Worm (Caenorhabditis elegans) whole organism, L1 larva: ENCODE measurements around the gene Y71H2AM.25.

ENCODE experiments used
- C04F5.9 ChIP-seq: sonication (generic microtip); optimal IDR thresholded peaks from 2 replicates; lab custom pipeline; 2016; ENCODE audit warnings: missing genetic modification characterization, missing compliant biosample characterization
- C34B4.2 ChIP-seq: sonication (generic microtip); optimal IDR thresholded peaks from 2 replicates; lab custom pipeline; 2017; ENCODE audit warnings: mild to moderate bottlenecking, missing genetic modification characterization, missing compliant biosample characterization
- Y116A8C.19 ChIP-seq: sonication (generic microtip); optimal IDR thresholded peaks from 2 replicates; lab custom pipeline; 2016; ENCODE audit warnings: missing compliant biosample characterization, missing genetic modification characterization, borderline replicate concordance
- aha-1 ChIP-seq: fragments of 150-350 bp; optimal IDR thresholded peaks from 2 replicates; lab custom pipeline; 2014; ENCODE audit warnings: missing biosample characterization, missing genetic modification characterization
- ama-1 ChIP-seq: fragments of 150-350 bp; optimal IDR thresholded peaks from 2 replicates; lab custom pipeline; 2014
- blmp-1 ChIP-seq: fragments of 150-350 bp; optimal IDR thresholded peaks from 2 replicates; lab custom pipeline; 2014; ENCODE audit warnings: missing biosample characterization, missing genetic modification characterization
- ceh-8 ChIP-seq: fragments of 200-800 bp; sonication (Bioruptor generic); optimal IDR thresholded peaks from 2 replicates; lab custom pipeline; 2018; ENCODE audit warnings: mild to moderate bottlenecking, missing genetic modification characterization, moderate library complexity, missing compliant biosample characterization
- ceh-82 ChIP-seq, 3 experiments: fragments of 150-350 bp in 1 of 3; sonication (generic microtip) in 2 of 3; optimal IDR thresholded peaks; 2 replicates each; lab custom pipeline; 2014 to 2017; ENCODE audit warnings: missing biosample characterization in 3 of 3, missing genetic modification characterization in 3 of 3
- ceh-88 ChIP-seq: fragments of 200-800 bp; sonication (Bioruptor generic); IDR thresholded peaks from 2 replicates; pipeline ENCODE4 v1.3.6; 2022; ENCODE audit warnings: missing genetic modification characterization, missing compliant biosample characterization
- ces-1 ChIP-seq: fragments of 150-350 bp; optimal IDR thresholded peaks from 2 replicates; lab custom pipeline; 2014; ENCODE audit warnings: missing biosample characterization, missing genetic modification reagents, missing genetic modification characterization
- dsc-1 ChIP-seq: sonication (generic microtip); optimal IDR thresholded peaks from 2 replicates; lab custom pipeline; 2016; ENCODE audit warnings: mild to moderate bottlenecking, missing genetic modification characterization, missing compliant biosample characterization
- efl-1 ChIP-seq, 4 experiments: fragments of 150-350 bp; optimal IDR thresholded peaks in 3 of 4; peaks in 1 of 4; 1 replicate in 1 of 4; 2 replicates in 3 of 4; lab custom pipeline; 2014; ENCODE audit warnings: missing biosample characterization in 2 of 4, missing genetic modification characterization in 2 of 4, missing genetic modification reagents in 2 of 4
- egl-27 ChIP-seq, 2 experiments: fragments of 150-350 bp in 1 of 2; sonication (generic microtip); optimal IDR thresholded peaks; 3 replicates each; lab custom pipeline; 2017 to 2018; ENCODE audit warnings: missing biosample characterization in 2 of 2, missing genetic modification characterization in 2 of 2, missing genetic modification reagents in 2 of 2
- elt-2 ChIP-seq: sonication (generic microtip); optimal IDR thresholded peaks from 2 replicates; lab custom pipeline; 2016; ENCODE audit warnings: missing genetic modification characterization, mild to moderate bottlenecking, inconsistent platforms, missing compliant biosample characterization, missing genetic modification reagents
- ets-5 ChIP-seq: fragments of 200-800 bp; sonication (Bioruptor generic); IDR thresholded peaks from 2 replicates; pipeline ENCODE4 v1.3.6; 2022; ENCODE audit warnings: missing genetic modification characterization, missing compliant biosample characterization
- fkh-10 ChIP-seq: sonication (generic microtip); optimal IDR thresholded peaks from 2 replicates; lab custom pipeline; 2017; ENCODE audit warnings: missing biosample characterization, missing genetic modification reagents, missing genetic modification characterization
- fkh-8 ChIP-seq: sonication (generic microtip); optimal IDR thresholded peaks from 2 replicates; lab custom pipeline; 2016; ENCODE audit warnings: mild to moderate bottlenecking, missing genetic modification characterization, missing compliant biosample characterization
- fos-1 ChIP-seq: fragments of 150-350 bp; optimal IDR thresholded peaks from 2 replicates; lab custom pipeline; 2014; ENCODE audit warnings: missing biosample characterization, missing genetic modification characterization
- grh-1 ChIP-seq: fragments of 200-800 bp; sonication (Bioruptor generic); IDR thresholded peaks from 2 replicates; pipeline ENCODE4 v1.3.6; 2022; ENCODE audit warnings: missing genetic modification reagents, missing genetic modification characterization, missing compliant biosample characterization
- hlh-17 ChIP-seq: fragments of 200-800 bp; sonication (Bioruptor generic); optimal IDR thresholded peaks from 2 replicates; lab custom pipeline; 2018; ENCODE audit warnings: missing genetic modification characterization, mild to moderate bottlenecking, missing compliant biosample characterization, moderate library complexity, borderline replicate concordance
- irx-1 ChIP-seq: sonication (generic microtip); optimal IDR thresholded peaks from 2 replicates; lab custom pipeline; 2016; ENCODE audit warnings: missing genetic modification characterization, missing compliant biosample characterization
- lin-13 ChIP-seq: fragments of 150-350 bp; optimal IDR thresholded peaks from 2 replicates; lab custom pipeline; 2014; ENCODE audit warnings: missing biosample characterization, missing genetic modification reagents, missing genetic modification characterization
- lin-35 ChIP-seq, 2 experiments: fragments of 150-350 bp; optimal IDR thresholded peaks; 2 replicates each; lab custom pipeline; 2014; ENCODE audit warnings: missing biosample characterization in 2 of 2, missing genetic modification characterization in 2 of 2, missing genetic modification reagents in 2 of 2
- lin-39 ChIP-seq: fragments of 150-350 bp; optimal IDR thresholded peaks from 2 replicates; lab custom pipeline; 2014; ENCODE audit warnings: missing biosample characterization, missing genetic modification reagents, missing genetic modification characterization
- lsy-2 ChIP-seq, 2 experiments: fragments of 150-350 bp; optimal IDR thresholded peaks; 2 replicates each; lab custom pipeline; 2014; ENCODE audit warnings: missing biosample characterization in 2 of 2, missing genetic modification characterization in 2 of 2
- mab-9 ChIP-seq: fragments of 200-800 bp; sonication (Bioruptor generic); IDR thresholded peaks from 2 replicates; pipeline ENCODE4 v1.3.6; 2022; ENCODE audit warnings: missing genetic modification reagents, missing genetic modification characterization, missing compliant biosample characterization
- mdl-1 ChIP-seq, 2 experiments: fragments of 150-350 bp; optimal IDR thresholded peaks; 2 replicates each; lab custom pipeline; 2014 to 2017; ENCODE audit warnings: missing biosample characterization in 2 of 2, missing genetic modification characterization in 2 of 2, inconsistent platforms in 1 of 2
- mef-2 ChIP-seq: fragments of 150-350 bp; optimal IDR thresholded peaks from 2 replicates; lab custom pipeline; 2014; ENCODE audit warnings: missing biosample characterization, missing genetic modification characterization
- nhr-19 ChIP-seq: fragments of 200-800 bp; sonication (Bioruptor generic); conservative IDR thresholded peaks from 2 replicates; pipeline ENCODE4 v1.3.6; 2022; ENCODE audit warnings: missing genetic modification characterization, missing compliant biosample characterization
- nhr-237 ChIP-seq: fragments of 150-350 bp; optimal IDR thresholded peaks from 2 replicates; lab custom pipeline; 2014; ENCODE audit warnings: missing biosample characterization, missing genetic modification characterization
- nhr-28 ChIP-seq: fragments of 150-350 bp; optimal IDR thresholded peaks from 2 replicates; lab custom pipeline; 2014; ENCODE audit warnings: missing biosample characterization, missing genetic modification characterization
- nhr-47 ChIP-seq: sonication (generic microtip); optimal IDR thresholded peaks from 2 replicates; lab custom pipeline; 2016; ENCODE audit warnings: mild to moderate bottlenecking, missing genetic modification characterization, moderate library complexity, missing compliant biosample characterization
- nhr-71 ChIP-seq: sonication (generic microtip); optimal IDR thresholded peaks from 2 replicates; lab custom pipeline; 2016; ENCODE audit warnings: mild to moderate bottlenecking, missing genetic modification characterization, moderate library complexity, missing compliant biosample characterization
- nhr-76 ChIP-seq: sonication (generic microtip); optimal IDR thresholded peaks from 2 replicates; lab custom pipeline; 2017; ENCODE audit warnings: missing biosample characterization, missing genetic modification characterization
- nhr-77 ChIP-seq: fragments of 150-350 bp; optimal IDR thresholded peaks from 2 replicates; lab custom pipeline; 2014; ENCODE audit warnings: missing biosample characterization, missing genetic modification characterization
- nhr-85 ChIP-seq: sonication (generic microtip); peaks from one replicate; lab custom pipeline; 2016; ENCODE audit warnings: missing genetic modification characterization, inconsistent platforms, missing compliant biosample characterization
- pag-3 ChIP-seq: sonication (generic microtip); optimal IDR thresholded peaks from 2 replicates; lab custom pipeline; 2017; ENCODE audit warnings: missing genetic modification characterization, mild to moderate bottlenecking, missing compliant biosample characterization, antibody characterized with exemption, borderline replicate concordance; ENCODE audit not compliant: insufficient read depth
- pax-3 ChIP-seq: fragments of 200-800 bp; sonication (Bioruptor generic); optimal IDR thresholded peaks from 2 replicates; lab custom pipeline; 2018; ENCODE audit warnings: mild to moderate bottlenecking, missing genetic modification characterization, moderate library complexity, missing compliant biosample characterization
- snpc-4 ChIP-seq: fragments of 150-350 bp; optimal IDR thresholded peaks from 2 replicates; lab custom pipeline; 2014; ENCODE audit warnings: missing biosample characterization, missing genetic modification characterization
- sup-37 ChIP-seq: fragments of 200-800 bp; sonication (Bioruptor generic); optimal IDR thresholded peaks from 2 replicates; lab custom pipeline; 2018; ENCODE audit warnings: mild to moderate bottlenecking, missing genetic modification characterization, missing compliant biosample characterization
- swsn-7 ChIP-seq: sonication (generic microtip); optimal IDR thresholded peaks from 2 replicates; lab custom pipeline; 2016; ENCODE audit warnings: missing genetic modification characterization, missing compliant biosample characterization
- tbx-2 ChIP-seq: sonication (generic microtip); optimal IDR thresholded peaks from 2 replicates; lab custom pipeline; 2016; ENCODE audit warnings: missing genetic modification characterization, missing compliant biosample characterization
- unc-62 ChIP-seq: fragments of 150-350 bp; optimal IDR thresholded peaks from 2 replicates; lab custom pipeline; 2014; ENCODE audit warnings: missing biosample characterization, missing genetic modification reagents, missing genetic modification characterization
- unc-86 ChIP-seq: sonication (generic microtip); optimal IDR thresholded peaks from 2 replicates; lab custom pipeline; 2016; ENCODE audit warnings: missing genetic modification characterization, missing compliant biosample characterization
- vab-15 ChIP-seq: sonication (generic microtip); optimal IDR thresholded peaks from 2 replicates; lab custom pipeline; 2017; ENCODE audit warnings: missing genotype, mild to moderate bottlenecking, missing genetic modification characterization, missing compliant biosample characterization
- zip-4 ChIP-seq: fragments of 200-800 bp; sonication (Bioruptor generic); optimal IDR thresholded peaks from 2 replicates; lab custom pipeline; 2018; ENCODE audit warnings: mild to moderate bottlenecking, missing genetic modification characterization, moderate library complexity, missing compliant biosample characterization
- ztf-11 ChIP-seq, 2 experiments: sonication (generic microtip); optimal IDR thresholded peaks; 2 replicates each; lab custom pipeline; 2016 to 2017; ENCODE audit warnings: missing genetic modification characterization in 2 of 2, missing biosample characterization in 1 of 2, missing compliant biosample characterization in 1 of 2
- ztf-4 ChIP-seq: fragments of 150-350 bp; optimal IDR thresholded peaks from 2 replicates; lab custom pipeline; 2014; ENCODE audit warnings: missing biosample characterization, missing genetic modification characterization

The Y71H2AM.25 gene

ce11 chrIII:2795442-2796023, 6.7 kb upstream of the Y71H2AM.25 start:
- TF ChIP-seq nhr-76 (tag; lab: Kevin White, UChicago) (no peak), efl-1 (optimal IDR thresholded peaks at IDR 0.05; lab: Kevin White, UChicago) (no peak), efl-1 (GFP tag; optimal IDR thresholded peaks at IDR 0.05 in 1 of 2; lab: Kevin White, UChicago) (no peak), snpc-4 (tag; lab: Kevin White, UChicago) (peak; percentile 6), unc-62 (GFP tag; lab: Kevin White, UChicago) (no peak), pax-3 (tag; lab: Kevin White, UChicago) (no peak), nhr-19 (GFP tag; lab: Robert Waterston, UW) (peak; percentile 20; the same call in 1 of the 2 replicates)

ce11 chrIII:2800743-2801142, 1.5 kb upstream of the Y71H2AM.25 start:
- no peak for TF ChIP-seq sup-37 (GFP tag; lab: Kevin White, UChicago)
- TF ChIP-seq fkh-10 (GFP tag; lab: Kevin White, UChicago) = no peak
- TF ChIP-seq nhr-77 (tag; lab: Kevin White, UChicago) = no peak
- no peak for TF ChIP-seq ceh-88 (GFP tag; lab: Robert Waterston, UW)
- TF ChIP-seq fos-1 = no peak

- TF ChIP-seq fkh-10 (GFP tag; lab: Kevin White, UChicago) = no peak
- no peak for TF ChIP-seq ceh-8
- no peak for TF ChIP-seq egl-27 (tag; optimal IDR thresholded peaks at IDR 0.05; lab: Kevin White, UChicago)
- no peak for TF ChIP-seq zip-4 (GFP tag; lab: Kevin White, UChicago)
- peak; percentile 78 for TF ChIP-seq nhr-85 (tag; lab: Kevin White, UChicago)
- TF ChIP-seq swsn-7 (tag; lab: Kevin White, UChicago) = peak; percentile 55
- peak in 1 of 2 experiments; percentile 74 for TF ChIP-seq mdl-1 (tag; optimal IDR thresholded peaks at IDR 0.05; lab: Kevin White, UChicago)
- peak; percentile 41 for TF ChIP-seq lin-39
- TF ChIP-seq nhr-28 = no peak
- TF ChIP-seq grh-1 = peak; percentile 36; the same call in 1 of the 2 replicates
- no peak for TF ChIP-seq ama-1
- no peak for TF ChIP-seq ztf-11 (tag; optimal IDR thresholded peaks at IDR 0.05; lab: Kevin White, UChicago)
- no peak for TF ChIP-seq mab-9
- no peak for TF ChIP-seq nhr-237 (tag; lab: Kevin White, UChicago)
- no peak for TF ChIP-seq hlh-17 (GFP tag; lab: Kevin White, UChicago)
- peak; percentile 79 to 80 for TF ChIP-seq lin-35 (GFP tag; optimal IDR thresholded peaks at IDR 0.05; lab: Kevin White, UChicago)
- TF ChIP-seq lin-13 = peak; percentile 72
- peak; percentile 68 for TF ChIP-seq nhr-71 (tag; lab: Kevin White, UChicago)
- TF ChIP-seq nhr-47 (tag; lab: Kevin White, UChicago) = peak; percentile 44
- TF ChIP-seq C04F5.9 (tag; lab: Kevin White, UChicago) = no peak
- no peak for TF ChIP-seq elt-2 (tag; lab: Kevin White, UChicago)
- TF ChIP-seq ces-1 = no peak
- no peak for TF ChIP-seq fkh-8 (tag; lab: Kevin White, UChicago)
- TF ChIP-seq ceh-82 (tag; optimal IDR thresholded peaks at IDR 0.05; lab: Kevin White, UChicago) = peak in 2 of 3 experiments; percentile 36 to 41
- TF ChIP-seq Y116A8C.19 (tag; lab: Kevin White, UChicago) = no peak
- TF ChIP-seq snpc-4 (tag; lab: Kevin White, UChicago) = peak; percentile 48
- TF ChIP-seq mef-2 (tag; lab: Kevin White, UChicago) = no peak
- TF ChIP-seq pag-3 = no peak
- TF ChIP-seq lsy-2 (tag; optimal IDR thresholded peaks at IDR 0.05; lab: Kevin White, UChicago) = peak; percentile 76 to 79
- TF ChIP-seq aha-1 (tag; lab: Kevin White, UChicago) = no peak
- TF ChIP-seq pax-3 (tag; lab: Kevin White, UChicago) = no peak
- no peak for TF ChIP-seq C34B4.2 (tag; lab: Kevin White, UChicago)
- TF ChIP-seq ztf-4 = peak; percentile 40
- TF ChIP-seq blmp-1 = peak; percentile 61
- no peak for TF ChIP-seq ets-5 (GFP tag; lab: Robert Waterston, UW)
- TF ChIP-seq irx-1 (tag; lab: Kevin White, UChicago) = peak; percentile 19
- no peak for TF ChIP-seq unc-86 (tag; lab: Kevin White, UChicago)
- peak; percentile 48 for TF ChIP-seq tbx-2 (tag; lab: Kevin White, UChicago)
- TF ChIP-seq dsc-1 (tag; lab: Kevin White, UChicago) = peak; percentile 37
- no peak for TF ChIP-seq vab-15 (tag; lab: Kevin White, UChicago)
Measured at ce11 chrIII:2804461-2804860, 2.2 kb downstream of the Y71H2AM.25 start.
